Fruit fly (Drosophila melanogaster) whole organism, adult: ENCODE measurements around the gene CG7910.

Experiments
- CG11617 ChIP-seq: fragments of 200-800 bp; sonication (Bioruptor generic); optimal IDR thresholded peaks from 2 replicates; lab custom pipeline; 2017; ENCODE audit warnings: mild to moderate bottlenecking, missing biosample characterization, missing genetic modification reagents, missing genetic modification characterization
- CG12768 ChIP-seq: fragments of 200-800 bp; sonication (Bioruptor generic); optimal IDR thresholded peaks from 2 replicates; lab custom pipeline; 2017; ENCODE audit warnings: missing biosample characterization, missing genetic modification characterization, mild to moderate bottlenecking, moderate library complexity, missing genetic modification reagents
- CG14711 ChIP-seq: fragments of 200-800 bp; sonication (Bioruptor generic); optimal IDR thresholded peaks from 2 replicates; lab custom pipeline; 2018; ENCODE audit warnings: missing biosample characterization, mild to moderate bottlenecking, missing genetic modification characterization, moderate library complexity
- CG1620 ChIP-seq: fragments of 200-800 bp; sonication (Bioruptor generic); optimal IDR thresholded peaks from 2 replicates; lab custom pipeline; 2016; ENCODE audit warnings: missing biosample characterization, missing genetic modification characterization
- CG33017 ChIP-seq: fragments of 200-800 bp; sonication (Bioruptor generic); optimal IDR thresholded peaks from 2 replicates; lab custom pipeline; 2018; ENCODE audit warnings: missing biosample characterization, mild to moderate bottlenecking, missing genetic modification characterization, moderate library complexity
- CG5204 ChIP-seq: fragments of 200-800 bp; sonication (Bioruptor generic); optimal IDR thresholded peaks from 2 replicates; lab custom pipeline; 2016; ENCODE audit warnings: missing biosample characterization, missing genetic modification characterization
- CG7045 ChIP-seq: fragments of 200-800 bp; sonication (Bioruptor generic); optimal IDR thresholded peaks from 2 replicates; lab custom pipeline; 2017; ENCODE audit warnings: missing biosample characterization, mild to moderate bottlenecking, missing genetic modification characterization
- CG7101 ChIP-seq: fragments of 200-800 bp; sonication (Bioruptor generic); optimal IDR thresholded peaks from 2 replicates; lab custom pipeline; 2018; ENCODE audit warnings: missing biosample characterization, mild to moderate bottlenecking, missing genetic modification characterization, moderate library complexity
- Clk ChIP-seq: fragments of 200-800 bp; sonication (Bioruptor generic); optimal IDR thresholded peaks from 2 replicates; lab custom pipeline; 2017; ENCODE audit warnings: missing biosample characterization, missing genetic modification characterization
- Crg-1 ChIP-seq: fragments of 200-800 bp; sonication (Bioruptor generic); optimal IDR thresholded peaks from 2 replicates; lab custom pipeline; 2016; ENCODE audit warnings: missing biosample characterization, missing genetic modification characterization
- Hr96 ChIP-seq: fragments of 200-800 bp; sonication (Bioruptor generic); optimal IDR thresholded peaks from 2 replicates; lab custom pipeline; 2016; ENCODE audit warnings: missing biosample characterization, missing genetic modification characterization
- Mnt ChIP-seq: fragments of 200-800 bp; sonication (Bioruptor generic); optimal IDR thresholded peaks from 2 replicates; lab custom pipeline; 2016; ENCODE audit warnings: missing biosample characterization, mild to moderate bottlenecking, missing genetic modification characterization
- bab1 ChIP-seq: fragments of 200-800 bp; sonication (Bioruptor generic); optimal IDR thresholded peaks from 3 replicates; lab custom pipeline; 2019; ENCODE audit warnings: missing biosample characterization, mild to moderate bottlenecking, missing genetic modification characterization, moderate library complexity
- cic ChIP-seq: fragments of 200-800 bp; sonication (Bioruptor generic); optimal IDR thresholded peaks from 2 replicates; lab custom pipeline; 2017; ENCODE audit warnings: missing biosample characterization, mild to moderate bottlenecking, missing genetic modification characterization, moderate library complexity
- cnc ChIP-seq, 2 experiments: fragments of >200 bp; optimal IDR thresholded peaks; 2 replicates each; lab custom pipeline; 2017
- kay ChIP-seq: fragments of 200-800 bp; sonication (Bioruptor generic); peaks from one replicate; lab custom pipeline; 2016; ENCODE audit warnings: missing biosample characterization, missing genetic modification characterization, borderline replicate concordance
- ovo ChIP-seq: fragments of 200-800 bp; sonication (Bioruptor generic); optimal IDR thresholded peaks from 2 replicates; lab custom pipeline; 2016; ENCODE audit warnings: missing biosample characterization, missing genetic modification characterization
- pad ChIP-seq: fragments of 200-800 bp; sonication (Bioruptor generic); optimal IDR thresholded peaks from 3 replicates; lab custom pipeline; 2017; ENCODE audit warnings: missing biosample characterization, missing genetic modification characterization, mild to moderate bottlenecking, moderate library complexity, missing genetic modification reagents
- tj ChIP-seq: fragments of 200-800 bp; sonication (Bioruptor generic); optimal IDR thresholded peaks from 3 replicates; lab custom pipeline; 2017; ENCODE audit warnings: missing biosample characterization, mild to moderate bottlenecking, missing genetic modification characterization, moderate library complexity
- toe ChIP-seq: fragments of 200-800 bp; sonication (Bioruptor generic); optimal IDR thresholded peaks from 2 replicates; lab custom pipeline; 2016; ENCODE audit warnings: missing biosample characterization, missing genetic modification characterization

CG7910 gene

DNA sequence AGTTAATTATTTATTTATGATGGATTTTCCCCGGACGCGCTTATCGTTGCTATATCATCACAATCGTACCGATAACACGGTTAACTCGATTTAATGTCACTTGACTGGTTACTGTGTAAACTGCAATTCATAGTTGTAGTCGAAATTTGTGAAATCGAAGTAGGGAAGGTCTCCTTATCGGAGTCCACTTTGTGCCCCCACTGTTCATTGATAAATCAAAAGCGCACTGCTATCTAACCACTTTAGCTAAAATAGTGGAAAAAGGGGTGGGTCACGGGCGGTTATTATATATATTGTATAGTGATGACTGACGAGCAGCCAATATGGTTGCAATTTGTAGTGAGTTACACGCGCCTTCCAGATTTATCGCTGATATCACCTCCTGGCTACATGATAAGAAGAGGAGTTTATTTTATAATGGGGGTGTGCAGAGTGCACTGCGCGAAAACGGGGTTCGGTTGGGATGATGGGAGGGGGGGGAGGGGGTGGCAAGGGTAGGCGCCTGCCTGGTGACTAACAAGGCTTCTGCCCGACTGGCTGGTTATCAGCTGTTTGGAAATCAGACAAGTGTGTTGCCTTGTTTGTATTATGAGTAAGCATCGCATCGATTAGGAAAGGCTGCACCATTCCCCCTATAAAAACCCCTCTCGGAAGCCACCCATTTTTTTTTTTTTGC, 31.9 kb downstream of the CG7910 start:
- TF ChIP-seq CG7045 (GFP tag; lab: Kevin White, UChicago) (peak; percentile 25), CG12768 (GFP tag; lab: Kevin White, UChicago) (peak; percentile 27), Crg-1 (GFP tag; lab: Kevin White, UChicago) (no peak), cic (GFP tag; lab: Kevin White, UChicago) (peak; percentile 100), Clk (GFP tag; lab: Kevin White, UChicago) (peak; percentile 32), kay (GFP tag; lab: Kevin White, UChicago) (peak; percentile 98), CG11617 (GFP tag; lab: Kevin White, UChicago) (no peak)

DNA sequence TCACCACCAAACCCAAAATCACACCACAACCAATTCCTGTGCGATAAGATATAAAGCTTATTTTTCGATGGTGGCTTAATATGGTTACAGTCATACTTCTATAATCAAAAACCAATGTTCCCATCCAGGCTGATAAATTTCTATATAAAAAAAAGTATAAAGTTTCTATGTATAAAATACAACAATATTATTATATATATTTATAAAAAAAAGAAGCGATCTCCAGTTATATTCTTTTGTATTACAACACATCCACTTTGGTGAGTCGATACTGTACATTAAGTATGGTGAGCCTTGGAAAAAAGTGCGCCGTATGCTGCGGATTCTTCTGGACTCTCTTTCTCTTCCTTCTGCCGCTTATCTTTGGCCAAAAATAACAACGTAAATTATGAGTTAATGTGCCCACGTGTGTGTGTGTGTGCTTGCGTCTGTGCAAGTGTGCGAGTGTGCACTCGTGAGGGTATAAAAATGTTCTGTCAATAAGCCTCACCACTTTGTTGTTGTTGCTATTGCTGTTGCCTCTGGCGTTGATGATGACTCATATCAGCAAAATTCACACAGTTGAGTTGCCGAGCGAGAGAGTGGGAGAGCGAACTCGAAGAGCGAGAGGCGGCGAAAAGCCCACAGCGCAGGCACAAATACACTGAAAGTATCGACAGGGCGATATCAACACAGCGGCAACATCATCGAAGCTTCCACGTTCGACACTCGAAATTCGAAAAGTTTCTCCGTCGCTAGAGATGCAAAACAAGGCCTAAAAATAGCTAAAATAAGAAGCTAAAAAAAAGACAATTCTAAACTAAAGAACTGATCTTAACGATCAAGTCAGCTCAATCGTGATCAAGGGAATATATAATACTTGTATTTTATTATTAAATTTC, 32.6 kb downstream of the CG7910 start:
- TF ChIP-seq CG33017: peak; percentile 85
- peak; percentile 51 for TF ChIP-seq pad (GFP tag; lab: Kevin White, UChicago)
- peak; percentile 2 for TF ChIP-seq CG12768 (GFP tag; lab: Kevin White, UChicago)
- peak; percentile 91 for TF ChIP-seq CG7101 (tag; lab: Kevin White, UChicago)
- peak; percentile 30 for TF ChIP-seq bab1 (GFP tag; lab: Kevin White, UChicago)
- TF ChIP-seq CG1620 (GFP tag; lab: Kevin White, UChicago): peak; percentile 45
- TF ChIP-seq kay (GFP tag; lab: Kevin White, UChicago): peak; percentile 100
- peak; percentile 23 for TF ChIP-seq Mnt (GFP tag; lab: Kevin White, UChicago)
- TF ChIP-seq Crg-1 (GFP tag; lab: Kevin White, UChicago): no peak
- TF ChIP-seq toe: no peak
- peak; percentile 36 for TF ChIP-seq tj (GFP tag; lab: Kevin White, UChicago)
- peak; percentile 44 for TF ChIP-seq CG11617 (GFP tag; lab: Kevin White, UChicago)
- TF ChIP-seq cnc (optimal IDR thresholded peaks at IDR 0.05; lab: Kevin White, UChicago): no peak
- no peak for TF ChIP-seq CG5204 (GFP tag; lab: Kevin White, UChicago)
- no peak for TF ChIP-seq ovo (GFP tag; lab: Kevin White, UChicago)
- no peak for TF ChIP-seq Clk (GFP tag; lab: Kevin White, UChicago)
- peak; percentile 80 for TF ChIP-seq CG14711 (tag; lab: Kevin White, UChicago)
- peak; percentile 27 for TF ChIP-seq Hr96 (GFP tag; lab: Kevin White, UChicago)
- peak; percentile 68 for TF ChIP-seq cic (GFP tag; lab: Kevin White, UChicago)
- peak; percentile 18 for TF ChIP-seq CG7045 (GFP tag; lab: Kevin White, UChicago)

DNA sequence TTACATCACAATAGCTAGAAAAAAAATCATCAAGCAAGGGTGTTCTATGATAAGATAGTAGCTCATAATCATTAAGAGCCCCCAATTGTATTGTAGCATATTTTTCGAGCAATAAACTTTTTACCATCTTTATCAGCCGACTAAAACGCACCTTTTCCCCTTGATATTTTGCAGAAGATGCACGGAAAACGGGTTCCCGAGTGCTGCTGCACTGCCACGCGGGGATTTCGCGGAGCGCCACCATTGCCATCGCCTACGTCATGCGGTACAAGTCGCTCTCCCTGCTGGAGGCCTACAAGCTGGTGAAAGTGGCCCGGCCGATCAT, 33.2 kb downstream of the CG7910 start:
- TF ChIP-seq Crg-1 (GFP tag; lab: Kevin White, UChicago) (no peak), CG1620 (GFP tag; lab: Kevin White, UChicago) (no peak), Mnt (GFP tag; lab: Kevin White, UChicago) (no peak), CG33017 (no peak), Clk (GFP tag; lab: Kevin White, UChicago) (no peak), CG14711 (tag; lab: Kevin White, UChicago) (no peak), Hr96 (GFP tag; lab: Kevin White, UChicago) (no peak)

DNA sequence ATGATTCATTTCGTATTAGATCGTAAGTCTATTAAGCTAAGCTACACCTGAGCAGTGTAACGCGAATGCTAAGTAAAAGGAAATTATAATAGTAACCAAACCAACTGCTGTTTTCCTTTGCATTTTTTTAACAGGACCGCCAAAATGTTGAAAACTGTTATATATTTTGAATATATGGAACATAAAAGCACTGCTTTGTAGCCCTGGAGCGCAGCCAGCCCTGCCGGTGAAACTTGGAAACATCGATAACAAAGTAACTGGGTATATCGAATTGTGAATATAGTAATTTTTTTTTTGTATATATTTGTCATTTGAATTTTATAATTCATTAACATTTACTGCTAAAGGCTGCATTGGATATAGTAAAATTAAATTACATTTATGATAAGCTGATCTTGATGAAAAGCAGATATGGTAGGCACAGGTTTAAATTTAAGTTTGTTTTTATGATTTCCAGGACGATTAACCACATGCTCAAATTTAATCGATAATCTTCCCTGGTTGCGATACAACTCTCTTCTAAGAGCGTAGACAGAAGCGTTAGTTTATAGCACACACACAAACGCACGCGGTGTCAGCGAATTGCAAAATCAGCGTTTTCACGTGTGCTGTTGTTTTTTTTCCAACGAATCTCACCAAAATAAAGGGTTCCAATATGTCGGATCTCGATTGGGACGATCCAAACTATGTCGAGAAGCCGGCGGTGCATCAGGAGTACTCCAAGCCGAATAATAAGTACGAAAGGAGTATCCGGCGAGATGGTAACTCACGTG, 35.3 kb downstream of the CG7910 start, which contains the start of gene CG7878:
Gene CG7878 (plus strand): TSS at position 528 of the 773 bp plus-strand sequence.
- peak; percentile 66 for TF ChIP-seq CG11617 (GFP tag; lab: Kevin White, UChicago)
- TF ChIP-seq CG33017: peak; percentile 29
- peak; percentile 95 for TF ChIP-seq kay (GFP tag; lab: Kevin White, UChicago)
- peak; percentile 72 for TF ChIP-seq CG12768 (GFP tag; lab: Kevin White, UChicago)
- TF ChIP-seq CG1620 (GFP tag; lab: Kevin White, UChicago): peak; percentile 80
- TF ChIP-seq CG7101 (tag; lab: Kevin White, UChicago): peak; percentile 57
- no peak for TF ChIP-seq CG5204 (GFP tag; lab: Kevin White, UChicago)
- TF ChIP-seq toe: peak; percentile 65
- TF ChIP-seq Hr96 (GFP tag; lab: Kevin White, UChicago): no peak
- TF ChIP-seq bab1 (GFP tag; lab: Kevin White, UChicago): peak; percentile 64
- TF ChIP-seq cic (GFP tag; lab: Kevin White, UChicago): peak; percentile 12
- TF ChIP-seq CG7045 (GFP tag; lab: Kevin White, UChicago): peak; percentile 69
- TF ChIP-seq Clk (GFP tag; lab: Kevin White, UChicago): peak; percentile 61
- no peak for TF ChIP-seq cnc (optimal IDR thresholded peaks at IDR 0.05; lab: Kevin White, UChicago)
- peak; percentile 91 for TF ChIP-seq tj (GFP tag; lab: Kevin White, UChicago)
- TF ChIP-seq Mnt (GFP tag; lab: Kevin White, UChicago): peak; percentile 73
- peak; percentile 45 for TF ChIP-seq pad (GFP tag; lab: Kevin White, UChicago)
- peak; percentile 72 for TF ChIP-seq ovo (GFP tag; lab: Kevin White, UChicago)
- TF ChIP-seq CG14711 (tag; lab: Kevin White, UChicago): peak; percentile 37
- peak; percentile 77 for TF ChIP-seq Crg-1 (GFP tag; lab: Kevin White, UChicago)
